Fruit fly (Drosophila melanogaster) whole organism: ENCODE data around the gene ac.

Experiments used
- CG8478 ChIP-seq: fragments of >200 bp; optimal IDR thresholded peaks from 2 replicates; lab custom pipeline; 2018; ENCODE audit warnings: inconsistent platforms
- Dll ChIP-seq: fragments of >200 bp; optimal IDR thresholded peaks from 2 replicates; lab custom pipeline; 2017
- EcR ChIP-seq, 2 experiments: fragments of >200 bp; optimal IDR thresholded peaks; 2 replicates each; lab custom pipeline; 2017; ENCODE audit warnings: missing biosample characterization in 2 of 2, missing genetic modification characterization in 2 of 2, missing genetic modification reagents in 2 of 2
- pan ChIP-seq: fragments of >200 bp; optimal IDR thresholded peaks from 2 replicates; lab custom pipeline; 2017
- psq ChIP-seq: fragments of >200 bp; optimal IDR thresholded peaks from 2 replicates; lab custom pipeline; 2017
- usp ChIP-seq: fragments of >200 bp; optimal IDR thresholded peaks from 2 replicates; lab custom pipeline; 2017; ENCODE audit warnings: missing biosample characterization, missing genetic modification characterization, mixed read lengths

Gene ac

DNA sequence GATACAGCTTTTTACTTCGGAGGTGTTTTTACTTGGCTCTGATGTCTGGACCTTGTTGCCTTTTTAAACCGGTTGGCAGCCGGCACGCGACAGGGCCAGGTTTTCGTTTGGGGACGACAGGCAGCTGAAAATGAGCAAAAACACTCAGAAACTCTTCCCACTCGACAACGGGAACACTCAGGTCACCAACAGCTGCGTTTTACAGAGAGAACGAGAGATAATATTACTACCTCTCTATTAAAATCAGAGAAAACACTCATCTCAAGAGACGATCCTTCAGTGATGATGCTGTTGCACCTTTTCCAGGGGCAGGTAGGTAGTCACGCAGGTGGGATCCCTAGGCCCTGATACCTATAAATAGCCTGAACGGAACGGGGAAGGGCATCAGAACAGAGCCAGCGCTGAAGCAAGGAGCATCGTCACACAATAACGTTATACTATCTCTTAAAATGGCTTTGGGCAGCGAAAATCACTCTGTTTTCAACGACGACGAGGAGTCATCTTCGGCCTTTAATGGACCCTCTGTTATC is at the start of gene ac:
Gene ac (plus strand): TSS at position 387 of the 530 bp plus-strand sequence.
- TF ChIP-seq CG8478 (lab: Kevin White, UChicago) = no peak
- TF ChIP-seq Dll = no peak
- no peak for TF ChIP-seq pan
- TF ChIP-seq usp (GFP tag; lab: Kevin White, UChicago) = no peak

DNA sequence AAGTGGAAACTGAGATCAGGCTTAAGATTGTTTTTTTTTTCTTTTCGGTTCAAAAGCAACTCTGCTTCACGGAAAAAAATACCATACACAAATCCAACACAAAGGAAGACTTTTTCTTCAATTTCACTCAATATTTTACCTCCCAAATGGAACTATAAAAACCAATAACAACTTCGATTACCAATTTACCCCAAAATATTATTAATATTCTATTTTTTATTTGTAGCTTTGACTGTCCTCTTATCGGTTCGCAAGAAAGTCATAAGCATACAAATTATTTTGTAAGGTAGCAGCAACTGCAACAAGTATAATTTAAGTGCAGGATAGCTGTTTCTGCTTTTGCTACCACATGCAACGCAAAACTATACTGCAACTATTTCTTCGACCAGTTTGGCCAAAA is 35.9 kb upstream of the ac start:
- no peak for TF ChIP-seq usp (GFP tag; lab: Kevin White, UChicago)
- no peak for TF ChIP-seq CG8478 (lab: Kevin White, UChicago)
- no peak for TF ChIP-seq psq (lab: Kevin White, UChicago)
- TF ChIP-seq EcR (GFP tag; optimal IDR thresholded peaks at IDR 0.05; lab: Kevin White, UChicago) = no peak
- no peak for TF ChIP-seq pan
- no peak for TF ChIP-seq Dll

DNA sequence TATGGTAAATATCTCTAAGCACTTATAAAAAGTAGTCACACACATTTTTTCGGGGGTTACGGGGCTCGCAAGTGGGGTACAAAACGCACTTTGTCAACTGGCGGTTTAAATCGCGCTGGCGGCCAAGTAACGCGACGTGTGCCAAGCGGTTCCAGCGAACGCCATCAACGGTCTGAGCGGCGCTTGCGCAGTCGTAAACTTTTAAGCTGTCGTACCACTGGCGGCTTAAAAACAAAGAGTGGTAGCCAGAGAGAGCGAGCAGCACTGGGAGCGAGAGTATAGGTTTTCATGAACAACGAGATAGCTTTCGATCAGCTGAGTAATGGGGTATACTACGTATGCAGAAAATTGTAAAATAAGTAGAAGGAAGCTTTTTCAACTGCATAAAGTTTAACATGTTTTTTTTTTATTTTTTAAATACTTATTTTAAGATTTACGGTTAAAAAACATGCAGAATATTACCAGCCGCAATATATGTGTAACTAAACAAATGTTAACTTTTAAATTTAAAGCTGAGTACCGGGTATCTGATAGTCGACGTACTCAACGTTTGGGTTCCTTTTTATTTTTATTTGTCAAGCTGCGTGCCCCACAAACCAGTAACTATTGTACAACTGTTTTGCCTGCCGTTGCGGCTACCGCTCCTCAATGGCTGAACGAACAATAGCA is 35.1 kb upstream of the ac start:
- no peak for TF ChIP-seq pan
- no peak for TF ChIP-seq EcR (GFP tag; optimal IDR thresholded peaks at IDR 0.05; lab: Kevin White, UChicago)
- TF ChIP-seq Dll = no peak
- TF ChIP-seq psq (lab: Kevin White, UChicago) = no peak
- TF ChIP-seq CG8478 (lab: Kevin White, UChicago) = no peak
- TF ChIP-seq usp (GFP tag; lab: Kevin White, UChicago) = no peak

DNA sequence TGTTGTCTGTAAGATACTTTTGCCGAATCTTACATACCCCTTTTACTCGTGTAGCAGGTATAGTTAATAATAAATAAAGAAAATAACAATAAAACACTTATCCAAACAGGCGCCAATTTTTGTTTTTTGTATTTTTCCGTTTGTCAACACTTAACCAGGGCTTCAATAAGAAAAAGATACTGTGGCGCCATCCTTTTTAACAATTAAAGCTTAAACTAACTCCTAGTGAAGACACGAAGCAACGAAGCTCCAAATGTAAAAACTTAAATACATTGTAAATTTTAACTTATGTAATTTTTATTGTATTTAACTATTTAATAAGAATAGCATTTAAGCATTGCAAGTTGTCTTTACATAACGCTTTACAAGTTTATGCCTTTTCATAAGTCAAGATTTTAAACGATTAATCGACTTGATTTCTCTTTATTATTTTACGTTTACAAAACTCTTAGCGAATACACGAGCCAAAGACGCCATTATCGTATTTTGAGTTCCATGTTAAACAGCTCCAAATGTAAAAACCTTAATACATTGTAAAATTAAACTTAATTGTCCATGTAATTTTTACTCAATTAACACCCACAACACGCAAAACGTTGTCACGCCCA is 33.1 kb upstream of the ac start:
- TF ChIP-seq CG8478 (lab: Kevin White, UChicago) = no peak
- no peak for TF ChIP-seq psq (lab: Kevin White, UChicago)
- no peak for TF ChIP-seq usp (GFP tag; lab: Kevin White, UChicago)
- no peak for TF ChIP-seq EcR (GFP tag; optimal IDR thresholded peaks at IDR 0.05; lab: Kevin White, UChicago)
- no peak for TF ChIP-seq pan
- no peak for TF ChIP-seq Dll

DNA sequence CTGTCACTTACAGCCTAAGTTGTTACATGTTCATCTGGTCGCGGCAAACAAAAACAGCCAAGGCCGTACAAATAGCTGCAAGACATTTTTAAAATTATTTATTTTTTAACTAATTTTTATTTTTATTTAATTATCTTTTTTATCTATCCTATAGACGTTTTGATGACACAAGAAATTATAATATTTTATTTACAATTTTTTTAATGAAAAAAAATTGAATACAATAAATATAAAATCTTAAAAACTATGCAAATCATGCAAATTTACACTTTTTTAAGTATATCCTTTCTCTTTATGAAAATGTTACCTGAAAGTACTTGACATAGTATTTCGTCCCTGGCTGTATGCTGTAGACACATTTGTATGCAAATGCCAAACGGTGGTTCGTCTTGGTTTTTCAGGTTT is 31.7 kb upstream of the ac start:
- no peak for TF ChIP-seq Dll
- TF ChIP-seq CG8478 (lab: Kevin White, UChicago) = no peak
- TF ChIP-seq usp (GFP tag; lab: Kevin White, UChicago) = no peak
- TF ChIP-seq psq (lab: Kevin White, UChicago) = no peak
- no peak for TF ChIP-seq pan
- no peak for TF ChIP-seq EcR (GFP tag; optimal IDR thresholded peaks at IDR 0.05; lab: Kevin White, UChicago)

DNA sequence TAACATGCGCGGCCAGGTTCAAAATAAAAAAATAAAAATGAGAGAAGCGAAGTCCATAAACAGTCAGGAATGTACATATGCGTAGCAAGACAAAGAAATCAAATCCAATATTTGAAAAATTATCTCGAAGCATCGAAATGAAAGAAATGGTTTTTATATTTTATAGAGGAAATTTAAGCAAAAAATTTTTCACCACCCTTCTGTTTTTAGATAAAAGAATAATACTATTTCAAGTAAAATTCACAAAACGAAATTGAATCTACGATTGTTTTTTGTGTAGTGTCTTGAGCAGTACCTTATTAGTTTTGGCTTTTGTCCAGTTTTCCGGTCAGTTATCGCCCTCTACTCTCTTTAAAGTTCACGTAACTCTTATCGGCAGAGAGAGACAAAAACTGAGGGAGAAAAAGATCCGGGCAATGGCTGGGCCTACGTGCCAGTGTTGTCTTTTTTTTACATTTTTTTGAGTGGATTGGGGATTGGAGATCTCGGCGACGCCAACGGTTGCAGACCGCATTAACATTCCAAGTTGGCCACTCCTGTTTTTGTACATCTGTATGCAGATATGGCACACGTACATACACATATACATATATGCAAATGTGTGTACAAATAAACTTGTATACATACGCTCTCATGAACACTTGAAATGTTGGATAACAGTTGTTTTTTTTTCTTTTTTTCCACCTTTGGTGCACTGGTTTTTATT is 29.8 kb upstream of the ac start:
- no peak for TF ChIP-seq psq (lab: Kevin White, UChicago)
- no peak for TF ChIP-seq usp (GFP tag; lab: Kevin White, UChicago)

DNA sequence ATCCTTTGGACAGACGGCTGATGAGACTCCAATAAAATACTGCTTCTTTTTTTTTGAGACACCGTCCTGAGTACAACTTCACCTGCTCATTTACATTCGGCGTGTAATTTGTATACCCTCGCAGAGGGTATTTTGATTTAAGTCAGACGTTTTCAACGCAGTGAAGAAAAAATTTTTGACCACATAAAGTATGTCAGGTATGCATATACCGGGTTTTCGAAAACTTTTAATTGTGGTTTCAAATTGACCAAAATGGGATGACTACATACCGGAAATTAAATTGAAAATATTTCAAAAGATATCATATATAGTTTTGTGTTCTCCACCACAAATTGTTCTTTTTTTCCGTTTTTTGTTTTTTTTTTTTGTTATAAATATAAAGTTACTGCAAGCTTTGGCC is 29.0 kb upstream of the ac start:
- TF ChIP-seq psq (lab: Kevin White, UChicago) (no peak), pan (no peak), CG8478 (lab: Kevin White, UChicago) (no peak), Dll (no peak), EcR (GFP tag; optimal IDR thresholded peaks at IDR 0.05; lab: Kevin White, UChicago) (no peak)

DNA sequence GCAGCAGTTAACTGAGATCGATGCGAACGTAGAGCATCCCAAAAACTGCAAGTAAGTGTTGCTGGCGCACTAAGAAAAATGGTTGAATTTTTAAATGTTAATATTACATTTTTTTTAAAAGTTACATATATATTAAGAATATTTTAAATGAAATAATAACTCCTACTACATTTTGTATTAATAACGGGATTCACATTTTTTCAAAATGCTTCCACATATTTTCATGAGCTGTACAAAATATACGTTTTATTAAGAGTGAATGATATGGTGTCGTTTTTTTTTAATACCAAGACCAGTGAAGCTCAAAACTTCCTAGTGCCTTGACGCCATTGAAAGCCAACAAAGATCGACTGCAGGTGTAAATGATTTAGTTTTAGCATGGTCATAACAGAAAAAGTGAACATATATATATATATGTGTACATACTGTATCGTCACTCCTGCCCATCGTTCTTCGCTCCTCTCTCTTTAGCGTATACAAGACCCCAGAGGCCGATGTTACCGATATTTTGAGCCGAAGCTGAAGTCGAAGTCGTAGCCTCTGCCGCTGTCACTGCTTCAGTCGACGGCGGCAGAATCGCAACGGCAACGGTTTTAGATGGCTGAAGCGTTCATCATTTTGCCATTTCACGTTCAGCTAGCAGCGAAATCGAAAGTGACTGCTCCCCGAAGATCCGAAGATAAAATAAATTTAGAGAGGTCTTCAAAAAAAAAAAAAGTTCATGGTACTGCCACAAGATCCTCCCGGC is 27.2 kb upstream of the ac start:
- no peak for TF ChIP-seq pan
- no peak for TF ChIP-seq CG8478 (lab: Kevin White, UChicago)
- TF ChIP-seq Dll = no peak
- TF ChIP-seq EcR (GFP tag; optimal IDR thresholded peaks at IDR 0.05; lab: Kevin White, UChicago) = no peak
- TF ChIP-seq psq (lab: Kevin White, UChicago) = no peak
- TF ChIP-seq usp (GFP tag; lab: Kevin White, UChicago) = no peak

DNA sequence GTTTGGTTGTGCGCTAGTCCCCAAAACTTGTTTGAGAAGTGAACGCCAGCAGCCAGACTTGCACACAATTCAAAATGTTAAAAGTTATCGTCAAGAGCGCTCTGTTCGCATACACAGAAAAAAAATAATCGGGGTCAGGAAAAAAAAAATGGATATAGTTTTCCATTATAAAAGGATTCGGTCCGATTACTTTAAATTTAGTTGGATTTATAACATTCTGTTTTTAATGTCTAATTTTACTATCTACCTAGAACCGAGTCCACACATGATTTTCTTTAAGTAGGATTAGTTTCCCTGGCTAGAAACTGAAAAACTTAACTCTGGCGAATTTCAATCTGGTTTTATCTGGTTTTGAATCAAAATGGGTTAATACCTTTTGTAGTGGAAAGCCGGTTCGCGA is 24.6 kb upstream of the ac start:
- TF ChIP-seq Dll (no peak), EcR (GFP tag; optimal IDR thresholded peaks at IDR 0.05; lab: Kevin White, UChicago) (no peak), CG8478 (lab: Kevin White, UChicago) (no peak), pan (no peak), psq (lab: Kevin White, UChicago) (no peak), usp (GFP tag; lab: Kevin White, UChicago) (no peak)

DNA sequence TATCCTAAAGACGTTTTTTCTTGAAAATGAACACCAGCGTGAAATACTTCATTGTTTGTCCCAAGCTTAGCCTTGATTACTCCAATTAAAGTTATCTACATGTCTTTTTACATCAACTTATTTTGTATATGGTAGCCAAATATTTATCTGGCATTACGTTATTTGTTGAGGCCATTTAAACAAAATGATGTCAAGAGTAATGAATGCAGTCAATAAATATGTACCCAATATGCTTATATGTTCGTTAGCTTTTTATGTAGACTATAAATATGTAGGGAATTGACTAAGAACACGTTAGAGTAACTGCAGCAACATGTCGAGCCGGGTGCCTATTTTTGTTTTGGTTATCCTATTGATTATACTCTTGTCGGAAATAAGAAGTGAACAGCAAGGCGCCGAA is 19.6 kb upstream of the ac start, which contains the start of gene CG43181:
Gene CG43181 (plus strand): TSS at position 301 of the 400 bp plus-strand sequence.
- no peak for TF ChIP-seq Dll
- no peak for TF ChIP-seq CG8478 (lab: Kevin White, UChicago)
- no peak for TF ChIP-seq psq (lab: Kevin White, UChicago)
- TF ChIP-seq usp (GFP tag; lab: Kevin White, UChicago) = no peak
- no peak for TF ChIP-seq pan
- no peak for TF ChIP-seq EcR (GFP tag; optimal IDR thresholded peaks at IDR 0.05; lab: Kevin White, UChicago)

DNA sequence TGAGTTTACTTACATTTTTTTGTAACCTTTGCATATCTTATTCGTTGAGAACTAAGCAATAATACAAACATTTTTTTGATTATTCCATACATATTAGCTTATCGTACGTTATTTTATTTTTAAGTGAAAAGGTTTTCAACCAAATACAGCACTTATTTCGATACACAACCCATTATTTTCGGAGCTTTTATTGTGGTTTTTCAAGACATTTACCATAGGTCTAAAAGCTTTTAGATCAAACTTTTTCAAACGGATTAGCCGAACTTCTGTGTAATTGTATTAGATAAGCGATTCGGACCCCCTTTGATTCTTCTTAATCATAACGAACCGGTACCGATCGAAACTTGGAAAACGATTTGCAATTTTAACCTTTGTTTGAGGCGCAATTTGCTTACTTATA is 18.9 kb upstream of the ac start:
- TF ChIP-seq pan = no peak
- TF ChIP-seq Dll = no peak
- no peak for TF ChIP-seq EcR (GFP tag; optimal IDR thresholded peaks at IDR 0.05; lab: Kevin White, UChicago)
- TF ChIP-seq usp (GFP tag; lab: Kevin White, UChicago) = no peak
- no peak for TF ChIP-seq CG8478 (lab: Kevin White, UChicago)
- no peak for TF ChIP-seq psq (lab: Kevin White, UChicago)
